Fruit fly (Drosophila melanogaster): Measurements from ENCODE around the gene CG31178.

Gene CG31178

dm6 chr3R:21849988-21850460 is 23.5 kb upstream of the CG31178 start:
- TF ChIP-seq CG11617 (GFP tag; optimal IDR thresholded peaks at IDR 0.05) (peak; percentile 54), CG33017 (tag; optimal IDR thresholded peaks at IDR 0.05) (no peak), CG7045 (GFP tag; optimal IDR thresholded peaks at IDR 0.05) (peak; percentile 23), Crg-1 (GFP tag; optimal IDR thresholded peaks at IDR 0.05) (no peak), tj (GFP tag; optimal IDR thresholded peaks at IDR 0.05) (peak; percentile 32), toe (GFP tag; optimal IDR thresholded peaks at IDR 0.05) (no peak), Hr96 (GFP tag; optimal IDR thresholded peaks at IDR 0.05) (peak; percentile 38), CG7101 (tag; optimal IDR thresholded peaks at IDR 0.05) (peak; percentile 23), kay (GFP tag; ENCODE audit: borderline replicate concordance) (no peak), Clk (GFP tag; optimal IDR thresholded peaks at IDR 0.05) (no peak), ovo (GFP tag; optimal IDR thresholded peaks at IDR 0.05) (no peak), bab1 (GFP tag; optimal IDR thresholded peaks at IDR 0.05) (no peak), CG12768 (GFP tag; optimal IDR thresholded peaks at IDR 0.05) (no peak), Mnt (GFP tag; optimal IDR thresholded peaks at IDR 0.05) (no peak), CG5204 (GFP tag; optimal IDR thresholded peaks at IDR 0.05) (peak; percentile 61), CG1620 (GFP tag; optimal IDR thresholded peaks at IDR 0.05) (no peak), pad (GFP tag; optimal IDR thresholded peaks at IDR 0.05) (peak; percentile 16), CG14711 (tag; optimal IDR thresholded peaks at IDR 0.05) (no peak), cic (GFP tag; optimal IDR thresholded peaks at IDR 0.05) (peak; percentile 60), cnc (optimal IDR thresholded peaks at IDR 0.05) (peak; percentile 44 to 49)

dm6 chr3R:21851592-21852578 is 21.7 kb upstream of the CG31178 start:
- TF ChIP-seq Mnt (GFP tag; optimal IDR thresholded peaks at IDR 0.05): peak; percentile 3
- peak; percentile 32 for TF ChIP-seq CG33017 (tag; optimal IDR thresholded peaks at IDR 0.05)
- no peak for TF ChIP-seq CG7045 (GFP tag; optimal IDR thresholded peaks at IDR 0.05)
- TF ChIP-seq Hr96 (GFP tag; optimal IDR thresholded peaks at IDR 0.05): peak; percentile 6
- TF ChIP-seq tj (GFP tag; optimal IDR thresholded peaks at IDR 0.05): peak; percentile 69
- TF ChIP-seq CG11617 (GFP tag; optimal IDR thresholded peaks at IDR 0.05): no peak
- TF ChIP-seq cic (GFP tag; optimal IDR thresholded peaks at IDR 0.05): peak; percentile 69
- no peak for TF ChIP-seq CG1620 (GFP tag; optimal IDR thresholded peaks at IDR 0.05)
- TF ChIP-seq pad (GFP tag; optimal IDR thresholded peaks at IDR 0.05): no peak
- peak; percentile 28 for TF ChIP-seq CG12768 (GFP tag; optimal IDR thresholded peaks at IDR 0.05)
- no peak for TF ChIP-seq cnc (optimal IDR thresholded peaks at IDR 0.05)
- no peak for TF ChIP-seq Clk (GFP tag; optimal IDR thresholded peaks at IDR 0.05)
- peak; percentile 7 for TF ChIP-seq toe (GFP tag; optimal IDR thresholded peaks at IDR 0.05)
- TF ChIP-seq CG5204 (GFP tag; optimal IDR thresholded peaks at IDR 0.05): peak; percentile 32
- no peak for TF ChIP-seq Crg-1 (GFP tag; optimal IDR thresholded peaks at IDR 0.05)
- no peak for TF ChIP-seq CG7101 (tag; optimal IDR thresholded peaks at IDR 0.05)
- peak; percentile 27 for TF ChIP-seq bab1 (GFP tag; optimal IDR thresholded peaks at IDR 0.05)
- no peak for TF ChIP-seq CG14711 (tag; optimal IDR thresholded peaks at IDR 0.05)
- TF ChIP-seq kay (GFP tag; ENCODE audit: borderline replicate concordance): peak; percentile 86
- TF ChIP-seq ovo (GFP tag; optimal IDR thresholded peaks at IDR 0.05): no peak

dm6 chr3R:21852579-21853233 is 20.8 kb upstream of the CG31178 start:
- TF ChIP-seq CG12768 (GFP tag; optimal IDR thresholded peaks at IDR 0.05) (no peak), Clk (GFP tag; optimal IDR thresholded peaks at IDR 0.05) (no peak), cnc (optimal IDR thresholded peaks at IDR 0.05) (no peak), Hr96 (GFP tag; optimal IDR thresholded peaks at IDR 0.05) (no peak), CG7101 (tag; optimal IDR thresholded peaks at IDR 0.05) (peak; percentile 13), kay (GFP tag; ENCODE audit: borderline replicate concordance) (no peak), CG14711 (tag; optimal IDR thresholded peaks at IDR 0.05) (peak; percentile 41), pad (GFP tag; optimal IDR thresholded peaks at IDR 0.05) (peak; percentile 71), CG7045 (GFP tag; optimal IDR thresholded peaks at IDR 0.05) (no peak), CG33017 (tag; optimal IDR thresholded peaks at IDR 0.05) (no peak), ovo (GFP tag; optimal IDR thresholded peaks at IDR 0.05) (peak; percentile 88), Crg-1 (GFP tag; optimal IDR thresholded peaks at IDR 0.05) (no peak), bab1 (GFP tag; optimal IDR thresholded peaks at IDR 0.05) (peak; percentile 41)

- TF ChIP-seq pad (GFP tag; optimal IDR thresholded peaks at IDR 0.05) (no peak), CG33017 (tag; optimal IDR thresholded peaks at IDR 0.05) (peak; percentile 53), Mnt (GFP tag; optimal IDR thresholded peaks at IDR 0.05) (peak; percentile 35), toe (GFP tag; optimal IDR thresholded peaks at IDR 0.05) (peak; percentile 16), Clk (GFP tag; optimal IDR thresholded peaks at IDR 0.05) (peak; percentile 7), Hr96 (GFP tag; optimal IDR thresholded peaks at IDR 0.05) (no peak), CG1620 (GFP tag; optimal IDR thresholded peaks at IDR 0.05) (no peak), CG11617 (GFP tag; optimal IDR thresholded peaks at IDR 0.05) (peak; percentile 31), Crg-1 (GFP tag; optimal IDR thresholded peaks at IDR 0.05) (no peak), CG5204 (GFP tag; optimal IDR thresholded peaks at IDR 0.05) (no peak), kay (GFP tag; ENCODE audit: borderline replicate concordance) (peak; percentile 58), tj (GFP tag; optimal IDR thresholded peaks at IDR 0.05) (peak; percentile 55), cnc (optimal IDR thresholded peaks at IDR 0.05) (no peak), ovo (GFP tag; optimal IDR thresholded peaks at IDR 0.05) (peak; percentile 39), CG12768 (GFP tag; optimal IDR thresholded peaks at IDR 0.05) (peak; percentile 90), CG7045 (GFP tag; optimal IDR thresholded peaks at IDR 0.05) (peak; percentile 49), bab1 (GFP tag; optimal IDR thresholded peaks at IDR 0.05) (no peak), CG14711 (tag; optimal IDR thresholded peaks at IDR 0.05) (peak; percentile 9), cic (GFP tag; optimal IDR thresholded peaks at IDR 0.05) (peak; percentile 83), CG7101 (tag; optimal IDR thresholded peaks at IDR 0.05) (peak; percentile 17)
Observed at dm6 chr3R:21853618-21854573, 19.6 kb upstream of the CG31178 start.
